Worm (Caenorhabditis elegans) whole organism, L4/young adult: Measurements from ENCODE around the gene C13A2.6.

ENCODE experiments used
- W03F9.2 ChIP-seq: fragments of 150-350 bp; optimal IDR thresholded peaks from 2 replicates; lab custom pipeline; 2014; ENCODE audit warnings: missing biosample characterization, missing genetic modification characterization
- dao-5 ChIP-seq: sonication (generic microtip); optimal IDR thresholded peaks from 2 replicates; lab custom pipeline; 2016; ENCODE audit warnings: missing genotype, missing genetic modification characterization, moderate library complexity, missing compliant biosample characterization
- him-1 ChIP-seq: sonication (generic microtip); optimal IDR thresholded peaks from 2 replicates; lab custom pipeline; 2016; ENCODE audit warnings: missing genotype, missing genetic modification reagents, missing genetic modification characterization, missing compliant biosample characterization

ce11 chrV:7237133-7237532 is 32.4 kb upstream of the C13A2.6 start, which contains the start of gene hyls-1:
- TF ChIP-seq W03F9.2 (tag; lab: Kevin White, UChicago) (peak; percentile 88), him-1 (no peak), dao-5 (tag; lab: Kevin White, UChicago) (no peak)
